Fruit fly (Drosophila melanogaster) Kc167 (cell line): Measurements from ENCODE around the gene CG11771.

Experiments used
- Myc ChIP-seq: fragments of >200 bp; optimal IDR thresholded peaks from 2 replicates; lab custom pipeline; 2017; ENCODE audit warnings: missing external identifiers
- h ChIP-seq: fragments of >200 bp; optimal IDR thresholded peaks from 3 replicates; lab custom pipeline; 2018; ENCODE audit warnings: missing external identifiers
- ttk ChIP-seq: sonication (Bioruptor generic); optimal IDR thresholded peaks from 2 replicates; lab custom pipeline; 2017; ENCODE audit warnings: missing external identifiers

DNA sequence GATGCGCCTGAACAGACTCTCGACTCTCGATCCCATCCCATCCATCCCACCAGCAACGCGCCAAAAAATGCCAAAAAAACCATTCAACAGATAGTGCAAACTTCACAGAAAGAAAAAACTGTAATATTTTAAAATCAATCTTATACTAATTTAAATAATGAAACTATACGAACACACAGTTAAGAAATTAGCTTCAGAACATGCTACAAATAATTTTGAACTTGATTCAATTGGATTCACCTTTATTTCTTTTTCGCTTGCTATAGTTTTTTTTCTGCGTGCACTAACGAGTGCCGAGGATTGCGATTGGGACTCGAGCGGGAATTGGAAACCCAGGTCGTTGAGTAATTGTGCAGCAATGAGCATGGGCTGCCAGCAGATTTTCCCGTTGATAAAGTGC lies 23.8 kb upstream of the CG11771 start:
- no peak for TF ChIP-seq h (lab: Kevin White, UChicago)
- no peak for TF ChIP-seq ttk (lab: Kevin White, UChicago)
- no peak for TF ChIP-seq Myc (lab: Kevin White, UChicago)
